Fruit fly (Drosophila melanogaster) whole organism: Measurements from ENCODE around the gene Wsck.

ENCODE experiments used
- CG8478 ChIP-seq: fragments of >200 bp; optimal IDR thresholded peaks from 2 replicates; lab custom pipeline; 2018; ENCODE audit warnings: inconsistent platforms
- Dll ChIP-seq: fragments of >200 bp; optimal IDR thresholded peaks from 2 replicates; lab custom pipeline; 2017
- EcR ChIP-seq, 2 experiments: fragments of >200 bp; optimal IDR thresholded peaks; 2 replicates each; lab custom pipeline; 2017; ENCODE audit warnings: missing biosample characterization in 2 of 2, missing genetic modification characterization in 2 of 2, missing genetic modification reagents in 2 of 2
- pan ChIP-seq: fragments of >200 bp; optimal IDR thresholded peaks from 2 replicates; lab custom pipeline; 2017
- psq ChIP-seq: fragments of >200 bp; optimal IDR thresholded peaks from 2 replicates; lab custom pipeline; 2017
- usp ChIP-seq: fragments of >200 bp; optimal IDR thresholded peaks from 2 replicates; lab custom pipeline; 2017; ENCODE audit warnings: missing biosample characterization, missing genetic modification characterization, mixed read lengths

Gene Wsck

DNA sequence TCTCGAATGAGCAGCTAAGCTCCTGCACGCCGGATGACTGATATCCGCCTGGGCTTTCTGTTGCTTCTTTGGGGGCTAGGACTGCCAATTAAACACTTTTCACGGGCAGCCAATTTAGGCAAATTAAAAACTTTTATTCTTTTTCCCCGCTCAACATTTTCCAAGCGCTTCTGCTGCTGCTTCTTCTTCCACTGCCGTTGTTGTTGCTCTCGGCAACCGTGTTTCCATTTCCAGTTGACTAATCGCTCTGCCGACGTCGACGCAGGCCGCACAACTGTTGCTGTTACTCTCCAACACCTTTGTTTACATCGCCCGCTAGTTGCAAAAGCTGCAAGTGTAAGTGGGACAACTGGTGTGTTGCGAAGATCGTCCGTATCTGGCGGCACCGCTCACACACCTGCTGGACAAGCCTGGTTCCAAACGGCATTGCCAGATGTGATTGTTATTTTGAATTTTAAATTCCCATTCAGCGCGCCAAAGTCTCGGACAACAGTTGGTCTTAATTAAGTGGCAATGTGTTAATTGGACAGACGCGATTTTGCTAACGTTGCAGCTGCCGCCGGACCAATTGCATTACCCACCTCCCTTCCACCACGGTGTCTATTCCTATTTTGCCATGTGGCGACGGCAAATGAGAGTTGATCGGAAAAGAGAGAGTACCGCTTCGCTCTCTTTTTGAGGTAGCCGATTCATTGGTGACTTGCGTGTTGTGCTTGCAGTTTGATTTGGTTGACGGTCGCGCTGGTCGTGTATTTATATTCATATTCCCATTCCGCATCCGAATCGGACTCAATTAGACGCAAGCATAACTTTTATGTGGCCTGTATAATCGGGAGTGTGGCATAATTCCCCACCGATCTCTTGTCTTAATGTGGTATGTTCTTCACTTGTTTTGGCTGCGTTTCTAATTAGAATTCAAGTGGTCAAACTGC is at the start of gene Wsck:
Gene Wsck (minus strand): TSS at position 199 of the 932 bp plus-strand sequence.
- TF ChIP-seq CG8478: peak; percentile 97
- TF ChIP-seq Dll (lab: Kevin White, UChicago): no peak
- TF ChIP-seq EcR (GFP tag; optimal IDR thresholded peaks at IDR 0.05; lab: Kevin White, UChicago): no peak
- no peak for TF ChIP-seq pan
- TF ChIP-seq usp: no peak

DNA sequence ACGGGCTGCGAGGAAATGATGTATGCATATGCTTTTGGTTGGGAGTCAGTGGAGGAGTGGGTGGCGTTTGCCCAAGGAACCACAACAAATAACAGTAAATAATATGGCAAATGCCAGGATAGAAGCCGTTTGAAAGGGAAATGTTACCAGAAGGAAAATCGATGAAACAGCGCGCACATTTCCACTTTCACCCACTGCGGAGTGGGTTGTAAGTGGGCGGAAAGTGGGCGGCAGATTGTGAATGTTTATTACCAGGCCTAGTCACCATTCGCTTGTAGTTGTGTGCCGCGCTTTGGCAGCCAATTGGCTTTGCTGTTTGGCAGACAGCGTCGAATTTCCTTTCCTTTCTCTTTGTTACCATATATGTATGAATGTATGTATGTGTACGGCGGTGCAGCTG is 41.8 kb upstream of the Wsck start:
- no peak for TF ChIP-seq usp
- no peak for TF ChIP-seq CG8478
- no peak for TF ChIP-seq psq (lab: Kevin White, UChicago)
- TF ChIP-seq Dll (lab: Kevin White, UChicago): no peak
- TF ChIP-seq EcR (GFP tag; optimal IDR thresholded peaks at IDR 0.05; lab: Kevin White, UChicago): no peak
- TF ChIP-seq pan: no peak

dm6 chr3R:24667538-24668207 is 37.8 kb upstream of the Wsck start:
- TF ChIP-seq Dll (lab: Kevin White, UChicago): peak; percentile 68
- no peak for TF ChIP-seq psq (lab: Kevin White, UChicago)
- no peak for TF ChIP-seq usp

dm6 chr3R:24663044-24663443 is 33.2 kb upstream of the Wsck start:
- TF ChIP-seq usp (no peak), Dll (lab: Kevin White, UChicago) (no peak), EcR (GFP tag; optimal IDR thresholded peaks at IDR 0.05; lab: Kevin White, UChicago) (no peak), psq (lab: Kevin White, UChicago) (no peak), CG8478 (no peak), pan (no peak)

dm6 chr3R:24662412-24662796 is 32.5 kb upstream of the Wsck start, which contains the start of gene slo:
slo (plus strand) TSS chr3R:24662491.
- no peak for TF ChIP-seq EcR (GFP tag; optimal IDR thresholded peaks at IDR 0.05; lab: Kevin White, UChicago)
- TF ChIP-seq psq (lab: Kevin White, UChicago): no peak
- no peak for TF ChIP-seq Dll (lab: Kevin White, UChicago)
- TF ChIP-seq CG8478: no peak
- no peak for TF ChIP-seq usp
- TF ChIP-seq pan: no peak

DNA sequence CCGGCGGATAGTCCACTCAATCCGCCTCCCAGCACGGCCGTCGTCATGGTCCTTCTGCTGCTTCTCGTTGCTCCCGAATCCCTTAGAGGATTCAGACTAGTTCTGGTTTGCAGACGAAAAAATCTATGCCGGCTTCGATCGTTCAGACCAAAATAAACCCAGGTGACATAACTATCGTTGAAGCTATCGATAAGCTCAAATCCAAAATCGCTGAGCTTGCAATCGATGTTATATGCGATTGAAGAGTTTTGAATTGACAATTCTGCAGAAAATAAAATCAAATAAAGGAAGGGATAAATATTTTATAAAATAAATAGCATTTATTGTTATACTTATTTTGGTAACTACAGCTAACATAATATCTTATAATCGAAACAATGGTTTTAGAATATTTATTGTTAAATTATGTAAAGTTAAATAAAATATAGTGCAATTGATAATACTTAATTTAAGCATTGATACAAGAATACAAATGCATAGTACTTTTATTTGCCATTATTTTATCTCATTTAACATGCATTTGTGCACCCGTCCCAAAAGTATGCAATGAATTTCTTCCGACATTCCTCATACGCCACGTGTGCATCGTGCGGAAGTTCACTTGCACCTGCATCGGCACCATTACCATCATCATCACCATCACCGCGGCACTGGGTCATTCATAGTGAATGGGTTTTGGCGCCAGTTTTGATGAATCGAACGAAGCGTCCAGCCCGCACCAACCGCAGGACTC is 32.0 kb upstream of the Wsck start, which contains the start of gene Ppox:
Gene Ppox (minus strand): TSS at position 173 of the 733 bp plus-strand sequence.
- TF ChIP-seq EcR (GFP tag; optimal IDR thresholded peaks at IDR 0.05; lab: Kevin White, UChicago): no peak
- no peak for TF ChIP-seq psq (lab: Kevin White, UChicago)
- no peak for TF ChIP-seq CG8478
- TF ChIP-seq usp: no peak
- TF ChIP-seq pan: no peak
- TF ChIP-seq Dll (lab: Kevin White, UChicago): no peak

DNA sequence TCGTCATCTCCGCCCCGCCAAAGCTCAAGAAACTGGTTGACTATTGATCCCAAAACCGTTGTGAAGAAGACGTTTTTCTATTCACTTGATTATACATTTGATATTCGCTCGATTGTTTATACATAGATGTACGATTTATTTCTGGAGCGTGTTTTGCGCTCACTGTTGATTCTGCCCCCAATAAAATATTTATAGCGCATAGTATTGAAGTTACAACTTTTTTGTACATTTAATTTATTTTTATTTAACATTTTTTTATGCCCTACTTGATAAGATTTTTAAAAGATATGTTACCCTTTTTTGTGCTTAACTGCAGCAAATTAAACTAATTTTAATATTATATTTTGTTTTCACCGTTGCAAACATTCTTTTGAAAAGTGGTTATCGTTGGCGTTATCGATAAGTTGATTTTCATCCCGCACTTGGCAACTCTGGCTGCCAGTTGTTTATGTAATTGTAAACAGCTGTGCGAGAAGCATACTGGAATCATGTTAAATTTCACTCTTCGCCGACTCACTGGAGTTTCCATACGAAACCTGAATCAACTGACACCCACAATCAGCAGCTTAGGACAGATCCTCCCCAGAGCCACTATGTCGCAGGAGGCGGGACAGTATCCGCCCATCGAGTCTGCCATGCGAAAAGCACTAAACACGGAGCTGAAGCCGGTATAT is 29.4 kb upstream of the Wsck start, which contains the start of gene CG31126:
Gene CG31126 (plus strand): TSS at position 449 of the 674 bp plus-strand sequence.
- TF ChIP-seq pan (no peak), usp (no peak), Dll (lab: Kevin White, UChicago) (no peak)

- TF ChIP-seq pan (no peak), CG8478 (no peak), usp (no peak), Dll (lab: Kevin White, UChicago) (no peak), EcR (GFP tag; optimal IDR thresholded peaks at IDR 0.05; lab: Kevin White, UChicago) (no peak), psq (lab: Kevin White, UChicago) (no peak)
These were observed 25.0 kb upstream of the Wsck start, which contains the start of the genes CG31125 and CG6695 for dm6 chr3R:24654770-24655322. CG31125 (minus strand) TSS chr3R:24654820. CG6695 (plus strand) TSS chr3R:24655160.

dm6 chr3R:24651044-24651459 is 21.2 kb upstream of the Wsck start:
- TF ChIP-seq pan (no peak), CG8478 (no peak), usp (no peak), Dll (lab: Kevin White, UChicago) (no peak)

DNA sequence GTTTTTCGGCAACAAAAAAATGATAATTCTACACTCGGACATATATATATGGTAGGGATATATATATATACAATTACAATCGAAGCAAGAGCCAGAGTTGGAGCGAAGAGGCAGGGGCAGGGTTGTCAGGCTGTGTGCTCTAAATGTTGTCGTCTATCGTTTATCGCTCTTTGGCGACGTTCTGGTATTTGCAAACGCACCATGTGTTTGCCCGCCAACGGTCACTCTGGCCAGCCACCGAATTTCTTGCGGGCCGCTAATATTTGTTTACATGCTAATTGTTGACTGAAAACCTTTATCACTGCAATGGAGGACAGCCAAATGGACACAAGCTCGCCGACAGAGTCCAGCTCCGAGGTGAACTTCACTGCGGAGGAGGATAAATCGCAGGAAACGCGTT is 20.0 kb upstream of the Wsck start, which contains the start of the genes puf and ash2:
Gene puf (minus strand): TSS at position 121 of the 400 bp plus-strand sequence.
Gene ash2 (plus strand): TSS at position 203 of the 400 bp plus-strand sequence.
- TF ChIP-seq pan: no peak
- TF ChIP-seq Dll (lab: Kevin White, UChicago): no peak
- TF ChIP-seq EcR (GFP tag; optimal IDR thresholded peaks at IDR 0.05; lab: Kevin White, UChicago): no peak
- TF ChIP-seq usp: no peak
- no peak for TF ChIP-seq CG8478
- TF ChIP-seq psq (lab: Kevin White, UChicago): no peak

DNA sequence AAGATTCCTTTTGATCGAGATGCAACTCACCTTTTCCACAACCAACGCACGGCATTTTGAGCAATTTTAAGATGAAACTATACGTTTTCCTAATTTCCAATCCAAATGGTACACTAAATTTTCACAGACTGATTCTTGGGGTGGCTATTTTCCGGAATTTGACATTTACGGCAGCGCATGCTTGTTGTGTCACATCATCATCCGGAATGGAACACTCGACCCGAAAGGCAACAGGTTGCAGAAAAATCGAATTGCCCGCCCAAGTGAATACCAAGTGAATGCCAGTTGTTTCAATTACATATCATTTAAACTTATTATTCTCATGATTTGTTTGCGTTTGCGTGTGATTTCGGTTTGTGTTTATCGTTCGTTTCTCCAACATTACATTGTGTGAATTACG is 5.1 kb upstream of the Wsck start, which contains the start of gene MtnF:
Gene MtnF (minus strand): TSS at position 209 of the 400 bp plus-strand sequence.
- TF ChIP-seq usp: no peak
- no peak for TF ChIP-seq EcR (GFP tag; optimal IDR thresholded peaks at IDR 0.05; lab: Kevin White, UChicago)
- TF ChIP-seq Dll (lab: Kevin White, UChicago): no peak
- TF ChIP-seq pan: no peak
- TF ChIP-seq psq (lab: Kevin White, UChicago): no peak
- no peak for TF ChIP-seq CG8478
